Worm (Caenorhabditis elegans) whole organism, L4 larva: ENCODE data around the gene ect-2.

ENCODE experiments used
- T20F7.1 ChIP-seq: fragments of 200-800 bp; sonication (Bioruptor generic); optimal IDR thresholded peaks from 2 replicates; lab custom pipeline; 2018; ENCODE audit warnings: mild to moderate bottlenecking, missing genetic modification characterization, missing compliant biosample characterization
- ceh-62 ChIP-seq: sonication (generic microtip); optimal IDR thresholded peaks from 2 replicates; lab custom pipeline; 2017; ENCODE audit warnings: missing biosample characterization, missing genetic modification characterization
- hmg-1.1 ChIP-seq: fragments of 200-800 bp; sonication (Bioruptor generic); IDR thresholded peaks from 2 replicates; pipeline ENCODE4 v1.3.6; 2022; ENCODE audit warnings: missing genetic modification reagents, missing genetic modification characterization, missing compliant biosample characterization
- nhr-237 ChIP-seq: sonication (generic microtip); optimal IDR thresholded peaks from 2 replicates; lab custom pipeline; 2017; ENCODE audit warnings: missing biosample characterization, missing genetic modification characterization
- nhr-48 ChIP-seq: sonication (generic microtip); optimal IDR thresholded peaks from 2 replicates; lab custom pipeline; 2016; ENCODE audit warnings: mild to moderate bottlenecking, missing genetic modification characterization, missing compliant biosample characterization

- TF ChIP-seq hmg-1.1 (GFP tag; lab: Robert Waterston, UW) (no peak), nhr-48 (tag; lab: Kevin White, UChicago) (no peak), T20F7.1 (no peak), ceh-62 (tag; lab: Kevin White, UChicago) (no peak), nhr-237 (no peak)
Measured at ce11 chrII:10820679-10821078, 36.9 kb upstream of the ect-2 start, which contains the start of gene ech-4.
